Worm (Caenorhabditis elegans) whole organism, midembryonic: ENCODE measurements around the gene exc-5.

Experiments used
- T22C8.4 ChIP-seq: fragments of 200-800 bp; sonication (Bioruptor generic); IDR thresholded peaks from 2 replicates; pipeline ENCODE4 v1.3.6; 2022; ENCODE audit warnings: missing genetic modification characterization, missing compliant biosample characterization
- flt-1 ChIP-seq: fragments of 200-800 bp; sonication (Bioruptor generic); IDR thresholded peaks from 2 replicates; pipeline ENCODE4 v1.3.6; 2022; ENCODE audit warnings: missing genetic modification characterization, missing compliant biosample characterization
- tab-1 ChIP-seq: fragments of 200-800 bp; sonication (Bioruptor generic); IDR thresholded peaks from 2 replicates; pipeline ENCODE4 v1.3.6; 2022; ENCODE audit warnings: missing genetic modification characterization, missing compliant biosample characterization
- ztf-23 ChIP-seq: fragments of 200-800 bp; sonication (Bioruptor generic); IDR thresholded peaks from 2 replicates; pipeline ENCODE4 v1.3.6; 2022; ENCODE audit warnings: missing genetic modification reagents, missing genetic modification characterization, missing compliant biosample characterization

DNA sequence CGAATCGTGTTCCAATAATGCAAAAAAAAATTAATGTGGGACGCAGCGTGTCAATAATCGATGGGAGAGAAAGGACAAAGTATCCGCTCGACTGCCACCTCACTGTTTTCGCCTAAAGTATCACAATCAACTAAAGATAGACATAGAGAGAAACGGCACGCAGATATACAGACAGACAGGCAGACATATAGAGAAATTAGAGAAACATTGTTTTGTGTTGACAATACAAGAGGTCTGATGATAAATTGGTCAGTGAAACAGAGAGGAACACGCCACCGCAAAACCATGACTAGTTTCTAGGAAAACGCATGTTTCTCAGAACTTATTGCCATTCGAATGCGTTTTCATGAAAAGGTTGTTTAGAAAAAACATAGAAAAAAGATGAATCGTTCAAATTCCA, 17.1 kb upstream of the exc-5 start, which contains the start of gene T28C6.8:
- TF ChIP-seq ztf-23 (GFP tag; lab: Robert Waterston, UW), result no peak
- TF ChIP-seq tab-1 (GFP tag; lab: Robert Waterston, UW), result no peak
- TF ChIP-seq flt-1 (GFP tag; lab: Robert Waterston, UW), result no peak
- TF ChIP-seq T22C8.4 (GFP tag; lab: Robert Waterston, UW), result no peak
